Worm (Caenorhabditis elegans) whole organism, late embryonic: ENCODE measurements around the gene C50A2.7.

ENCODE experiments used
- K02D7.2 ChIP-seq: sonication (generic microtip); optimal IDR thresholded peaks from 2 replicates; lab custom pipeline; 2017; ENCODE audit warnings: mild to moderate bottlenecking, missing genetic modification characterization, missing compliant biosample characterization
- T23F11.4 ChIP-seq: fragments of 200-800 bp; sonication (Bioruptor generic); optimal IDR thresholded peaks from 2 replicates; lab custom pipeline; 2018; ENCODE audit warnings: mild to moderate bottlenecking, missing genetic modification characterization, missing compliant biosample characterization
- ahr-1 ChIP-seq: sonication (generic microtip); optimal IDR thresholded peaks from 2 replicates; lab custom pipeline; 2016; ENCODE audit warnings: missing genetic modification characterization, missing compliant biosample characterization
- ceh-14 ChIP-seq: sonication (generic microtip); optimal IDR thresholded peaks from 2 replicates; lab custom pipeline; 2016; ENCODE audit warnings: missing genotype, missing genetic modification characterization, missing compliant biosample characterization
- ceh-18 ChIP-seq: sonication (generic microtip); optimal IDR thresholded peaks from 2 replicates; lab custom pipeline; 2016; ENCODE audit warnings: missing genetic modification characterization, missing compliant biosample characterization
- ceh-2 ChIP-seq: sonication (generic microtip); optimal IDR thresholded peaks from 2 replicates; lab custom pipeline; 2016; ENCODE audit warnings: missing genotype, missing genetic modification characterization, missing compliant biosample characterization
- ceh-24 ChIP-seq: sonication (generic microtip); optimal IDR thresholded peaks from 2 replicates; lab custom pipeline; 2016; ENCODE audit warnings: mild to moderate bottlenecking, missing genetic modification characterization, missing compliant biosample characterization
- ceh-34 ChIP-seq: sonication (generic microtip); optimal IDR thresholded peaks from 2 replicates; lab custom pipeline; 2016; ENCODE audit warnings: mild to moderate bottlenecking, missing genetic modification characterization, missing compliant biosample characterization
- ceh-45 ChIP-seq: fragments of 200-800 bp; sonication (Bioruptor generic); IDR thresholded peaks from 2 replicates; pipeline ENCODE4 v1.3.6; 2022; ENCODE audit warnings: missing genetic modification reagents, missing genetic modification characterization, missing compliant biosample characterization
- ceh-48 ChIP-seq: sonication (generic microtip); optimal IDR thresholded peaks from 2 replicates; lab custom pipeline; 2016; ENCODE audit warnings: missing genetic modification characterization, inconsistent platforms, missing compliant biosample characterization
- dmd-4 ChIP-seq: sonication (generic microtip); optimal IDR thresholded peaks from 2 replicates; lab custom pipeline; 2016; ENCODE audit warnings: borderline replicate concordance, missing genetic modification characterization, missing compliant biosample characterization
- dve-1 ChIP-seq: sonication (generic microtip); optimal IDR thresholded peaks from 2 replicates; lab custom pipeline; 2017; ENCODE audit warnings: antibody characterized with exemption, mild to moderate bottlenecking, missing genetic modification characterization, missing compliant biosample characterization
- fax-1 ChIP-seq: sonication (generic microtip); optimal IDR thresholded peaks from 2 replicates; lab custom pipeline; 2016; ENCODE audit warnings: missing genotype, missing genetic modification characterization, missing compliant biosample characterization
- fkh-10 ChIP-seq: fragments of 150-350 bp; optimal IDR thresholded peaks from 2 replicates; lab custom pipeline; 2014; ENCODE audit warnings: missing biosample characterization, missing genetic modification reagents, missing genetic modification characterization
- gmeb-2 ChIP-seq: sonication (generic microtip); optimal IDR thresholded peaks from 2 replicates; lab custom pipeline; 2016; ENCODE audit warnings: missing genetic modification characterization, inconsistent platforms, missing compliant biosample characterization
- hlh-13 ChIP-seq: fragments of 200-800 bp; sonication (Bioruptor generic); optimal IDR thresholded peaks from 2 replicates; lab custom pipeline; 2018; ENCODE audit warnings: mild to moderate bottlenecking, missing genetic modification characterization, missing compliant biosample characterization
- hlh-15 ChIP-seq: sonication (generic microtip); optimal IDR thresholded peaks from 2 replicates; lab custom pipeline; 2016; ENCODE audit warnings: missing genetic modification characterization, missing compliant biosample characterization
- hlh-30 ChIP-seq: sonication (generic microtip); optimal IDR thresholded peaks from 2 replicates; lab custom pipeline; 2017; ENCODE audit warnings: antibody characterized with exemption, missing genetic modification characterization, missing compliant biosample characterization; ENCODE audit not compliant: insufficient read depth
- lim-6 ChIP-seq: sonication (generic microtip); optimal IDR thresholded peaks from 2 replicates; lab custom pipeline; 2016; ENCODE audit warnings: missing genetic modification characterization, missing compliant biosample characterization
- madf-2 ChIP-seq: sonication (generic microtip); optimal IDR thresholded peaks from 2 replicates; lab custom pipeline; 2017; ENCODE audit warnings: missing genetic modification characterization, missing compliant biosample characterization
- nfya-1 ChIP-seq: sonication (generic microtip); optimal IDR thresholded peaks from 2 replicates; lab custom pipeline; 2017; ENCODE audit warnings: missing genetic modification characterization, mild to moderate bottlenecking, missing compliant biosample characterization, antibody characterized with exemption, moderate library complexity
- nhr-11 ChIP-seq: fragments of 150-350 bp; optimal IDR thresholded peaks from 2 replicates; lab custom pipeline; 2014; ENCODE audit warnings: missing biosample characterization, missing genetic modification characterization
- npax-4 ChIP-seq: sonication (generic microtip); optimal IDR thresholded peaks from 2 replicates; lab custom pipeline; 2016; ENCODE audit warnings: missing genetic modification characterization, missing compliant biosample characterization
- pag-3 ChIP-seq: sonication (generic microtip); optimal IDR thresholded peaks from 2 replicates; lab custom pipeline; 2016; ENCODE audit warnings: missing compliant biosample characterization, missing genetic modification characterization, borderline replicate concordance
- pat-9 ChIP-seq: fragments of 200-800 bp; sonication (Bioruptor generic); optimal IDR thresholded peaks from 2 replicates; lab custom pipeline; 2018; ENCODE audit warnings: mild to moderate bottlenecking, missing genetic modification characterization, moderate library complexity, missing compliant biosample characterization
- pax-1 ChIP-seq: fragments of 150-350 bp; optimal IDR thresholded peaks from 2 replicates; lab custom pipeline; 2014; ENCODE audit warnings: missing biosample characterization, missing genetic modification characterization
- pha-4 ChIP-seq: fragments of 150-350 bp; optimal IDR thresholded peaks from 2 replicates; lab custom pipeline; 2018; ENCODE audit warnings: missing biosample characterization, missing genetic modification reagents, missing genetic modification characterization
- pros-1 ChIP-seq: fragments of 150-350 bp; optimal IDR thresholded peaks from 2 replicates; lab custom pipeline; 2014; ENCODE audit warnings: missing biosample characterization, missing genetic modification reagents, missing genetic modification characterization
- ref-2 ChIP-seq: sonication (generic microtip); optimal IDR thresholded peaks from 2 replicates; lab custom pipeline; 2016; ENCODE audit warnings: missing genetic modification characterization, missing compliant biosample characterization
- rnt-1 ChIP-seq: sonication (generic microtip); optimal IDR thresholded peaks from 2 replicates; lab custom pipeline; 2016; ENCODE audit warnings: missing genetic modification characterization, missing compliant biosample characterization
- sox-4 ChIP-seq: sonication (generic microtip); optimal IDR thresholded peaks from 2 replicates; lab custom pipeline; 2017; ENCODE audit warnings: mild to moderate bottlenecking, missing genetic modification characterization, inconsistent platforms, missing compliant biosample characterization
- syd-9 ChIP-seq: sonication (generic microtip); optimal IDR thresholded peaks from 2 replicates; lab custom pipeline; 2016; ENCODE audit warnings: mild to moderate bottlenecking, missing genetic modification characterization, moderate library complexity, missing compliant biosample characterization
- tbx-2 ChIP-seq: sonication (generic microtip); optimal IDR thresholded peaks from 2 replicates; lab custom pipeline; 2016; ENCODE audit warnings: missing genetic modification characterization, missing compliant biosample characterization
- unc-3 ChIP-seq, 2 experiments: fragments of 200-800 bp in 1 of 2; sonication (Bioruptor generic) in 1 of 2; sonication (generic microtip) in 1 of 2; conservative IDR thresholded peaks in 1 of 2; optimal IDR thresholded peaks in 1 of 2; 2 replicates each; pipeline versions ENCODE4 v1.3.6 to Lab custom; 2016 to 2022; ENCODE audit warnings: missing compliant biosample characterization in 2 of 2, missing genetic modification characterization in 2 of 2, missing genetic modification reagents in 1 of 2
- unc-42 ChIP-seq: sonication (generic microtip); optimal IDR thresholded peaks from 2 replicates; lab custom pipeline; 2016; ENCODE audit warnings: missing genotype, missing genetic modification characterization, missing compliant biosample characterization
- unc-55 ChIP-seq: sonication (generic microtip); optimal IDR thresholded peaks from 2 replicates; lab custom pipeline; 2017; ENCODE audit warnings: missing biosample characterization, missing genetic modification reagents, missing genetic modification characterization
- unc-86 ChIP-seq: sonication (generic microtip); optimal IDR thresholded peaks from 2 replicates; lab custom pipeline; 2016; ENCODE audit warnings: missing genetic modification characterization, missing compliant biosample characterization

Gene C50A2.7

ce11 chrIV:1157928-1158327, 5.3 kb upstream of the C50A2.7 start, which contains the start of gene C50A2.3:
Gene C50A2.3, minus strand, starts transcription at chrIV:1158028.
- no peak for TF ChIP-seq fkh-10 (GFP tag; lab: Kevin White, UChicago)
- no peak for TF ChIP-seq ref-2 (tag; lab: Kevin White, UChicago)
- no peak for TF ChIP-seq unc-42
- no peak for TF ChIP-seq pat-9 (tag; lab: Kevin White, UChicago)
- TF ChIP-seq ceh-34 (tag; lab: Kevin White, UChicago) = no peak
- no peak for TF ChIP-seq syd-9 (tag; lab: Kevin White, UChicago)
- TF ChIP-seq fax-1 (tag; lab: Kevin White, UChicago) = no peak
- TF ChIP-seq tbx-2 (tag; lab: Kevin White, UChicago) = no peak
- TF ChIP-seq unc-3 (GFP tag; conservative IDR thresholded peaks at IDR 0.05; lab: Robert Waterston, UW) = no peak
- TF ChIP-seq unc-3 (tag; optimal IDR thresholded peaks at IDR 0.05; lab: Kevin White, UChicago) = no peak
- no peak for TF ChIP-seq nhr-11 (tag; lab: Kevin White, UChicago)
- no peak for TF ChIP-seq dmd-4 (tag; lab: Kevin White, UChicago)
- no peak for TF ChIP-seq pax-1 (tag; lab: Kevin White, UChicago)
- no peak for TF ChIP-seq madf-2 (tag; lab: Kevin White, UChicago)
- no peak for TF ChIP-seq dve-1
- no peak for TF ChIP-seq ceh-45 (GFP tag; lab: Robert Waterston, UW)
- TF ChIP-seq ceh-14 (tag; lab: Kevin White, UChicago) = no peak
- TF ChIP-seq nfya-1 (tag; lab: Kevin White, UChicago) = no peak
- TF ChIP-seq ceh-48 (tag; lab: Kevin White, UChicago) = no peak
- no peak for TF ChIP-seq sox-4 (tag; lab: Kevin White, UChicago)
- TF ChIP-seq ahr-1 (tag; lab: Kevin White, UChicago) = no peak

ce11 chrIV:1160386-1160785, 2.8 kb upstream of the C50A2.7 start, which contains the start of gene ets-8:
Gene ets-8, minus strand, starts transcription at chrIV:1160486.
- TF ChIP-seq T23F11.4 = no peak
- TF ChIP-seq, all 69 proteins: peak for 0

- TF ChIP-seq ahr-1 (tag; lab: Kevin White, UChicago) (no peak), ceh-14 (tag; lab: Kevin White, UChicago) (no peak), npax-4 (tag; lab: Kevin White, UChicago) (no peak), gmeb-2 (tag; lab: Kevin White, UChicago) (no peak), lim-6 (tag; lab: Kevin White, UChicago) (no peak), K02D7.2 (no peak), unc-42 (no peak), hlh-15 (tag; lab: Kevin White, UChicago) (no peak), hlh-13 (GFP tag; lab: Kevin White, UChicago) (no peak), hlh-30 (no peak), ceh-18 (tag; lab: Kevin White, UChicago) (no peak), ceh-48 (tag; lab: Kevin White, UChicago) (no peak), ceh-34 (tag; lab: Kevin White, UChicago) (no peak), T23F11.4 (no peak), ceh-2 (no peak), pha-4 (no peak), pag-3 (no peak)
Observed at ce11 chrIV:1167352-1167751, 4.1 kb downstream of the C50A2.7 start.

ce11 chrIV:1168311-1168965, 5.2 kb downstream of the C50A2.7 start:
- TF ChIP-seq unc-55 = peak; percentile 20
- TF ChIP-seq unc-86 (tag; lab: Kevin White, UChicago) = no peak
- peak; percentile 1 for TF ChIP-seq rnt-1 (tag; lab: Kevin White, UChicago)
- TF ChIP-seq nfya-1 (tag; lab: Kevin White, UChicago) = peak; percentile 20
- TF ChIP-seq fax-1 (tag; lab: Kevin White, UChicago) = no peak
- TF ChIP-seq hlh-30 = peak; percentile 67
- TF ChIP-seq ceh-24 (tag; lab: Kevin White, UChicago) = no peak
- no peak for TF ChIP-seq unc-3 (GFP tag; conservative IDR thresholded peaks at IDR 0.05; lab: Robert Waterston, UW)
- no peak for TF ChIP-seq unc-3 (tag; optimal IDR thresholded peaks at IDR 0.05; lab: Kevin White, UChicago)
- peak; percentile 5 for TF ChIP-seq pros-1 (tag; lab: Kevin White, UChicago)
